Fruit fly (Drosophila melanogaster): ENCODE measurements around the gene drd.

Gene drd

dm6 chrX:15137241-15137640, 11.7 kb downstream of the drd start:
- TF ChIP-seq Pdp1 (GFP tag; optimal IDR thresholded peaks at IDR 0.05) (peak in 1 of 2 experiments; percentile 9), stwl (tag; optimal IDR thresholded peaks at IDR 0.05) (peak; percentile 2), Ets97D (GFP tag; optimal IDR thresholded peaks at IDR 0.05) (peak; percentile 15), Med (GFP tag) (peak; percentile 36), grau (tag; optimal IDR thresholded peaks at IDR 0.05) (no peak), CG1647 (GFP tag; optimal IDR thresholded peaks at IDR 0.05) (no peak), CG42726 (GFP tag; IDR thresholded peaks at IDR 0.05; ENCODE audit: partially characterized antibody) (peak; percentile 23; the same call in 1 of the 2 replicates), Hand (GFP tag; optimal IDR thresholded peaks at IDR 0.05) (no peak), Adf1 (GFP tag; IDR thresholded peaks at IDR 0.05) (no peak), Bgb (GFP tag; IDR thresholded peaks at IDR 0.05; ENCODE audit: partially characterized antibody) (peak; percentile 78), CG3065 (GFP tag; optimal IDR thresholded peaks at IDR 0.05) (no peak), CG6654 (GFP tag; optimal IDR thresholded peaks at IDR 0.05) (peak; percentile 99), cad (GFP tag; optimal IDR thresholded peaks at IDR 0.05) (peak; percentile 42), bbx (GFP tag; IDR thresholded peaks at IDR 0.05; ENCODE audit: partially characterized antibody) (peak; percentile 61), lilli (GFP tag; optimal IDR thresholded peaks at IDR 0.05) (peak; percentile 3), sens (GFP tag) (peak; percentile 23), lmd (GFP tag; IDR thresholded peaks at IDR 0.05) (no peak), gro (GFP tag; optimal IDR thresholded peaks at IDR 0.05) (peak; percentile 3), amos (GFP tag; IDR thresholded peaks at IDR 0.05; ENCODE audit: partially characterized antibody) (peak; percentile 42; the same call in 1 of the 2 replicates), CG17912 (GFP tag; optimal IDR thresholded peaks at IDR 0.05) (no peak), CG17359 (tag; optimal IDR thresholded peaks at IDR 0.05) (peak; percentile 53)

- TF ChIP-seq CG16863 (GFP tag; optimal IDR thresholded peaks at IDR 0.05) (peak; percentile 50), CG14014 (GFP tag; IDR thresholded peaks at IDR 0.05) (peak; percentile 60; the same call in 1 of the 2 replicates), stc (GFP tag; IDR thresholded peaks at IDR 0.05) (0 out of 2 replicates have a peak, but pooled peaks have one; percentile 54), mirr (GFP tag; optimal IDR thresholded peaks at IDR 0.05) (peak; percentile 56), h (optimal IDR thresholded peaks at IDR 0.05) (no peak), ci (GFP tag; IDR thresholded peaks at IDR 0.05) (peak; percentile 92), CTCF (GFP tag; optimal IDR thresholded peaks at IDR 0.05) (peak; percentile 95), Fer1 (GFP tag; optimal IDR thresholded peaks at IDR 0.05) (peak; percentile 48), Dip2 (GFP tag; IDR thresholded peaks at IDR 0.05) (no peak), Mes4 (GFP tag; optimal IDR thresholded peaks at IDR 0.05) (peak; percentile 90), dysf (GFP tag; IDR thresholded peaks at IDR 0.05) (peak; percentile 70; the same call in 2 of the 3 replicates), NC2α (GFP tag; optimal IDR thresholded peaks at IDR 0.05) (peak; percentile 29), Ets97D (GFP tag; optimal IDR thresholded peaks at IDR 0.05) (peak; percentile 99), CG2202 (tag; optimal IDR thresholded peaks at IDR 0.05) (peak; percentile 56), caup (GFP tag; optimal IDR thresholded peaks at IDR 0.05; ENCODE audit: severe bottlenecking) (peak; percentile 79), CG18619 (GFP tag; optimal IDR thresholded peaks at IDR 0.05) (peak; percentile 66), CkIIα-i1 (GFP tag; IDR thresholded peaks at IDR 0.05) (no peak), gt (GFP tag; IDR thresholded peaks at IDR 0.05) (no peak), her (GFP tag; optimal IDR thresholded peaks at IDR 0.05) (peak; percentile 67), jigr1 (GFP tag; IDR thresholded peaks at IDR 0.05) (no peak), GATAe (GFP tag; conservative IDR thresholded peaks at IDR 0.05) (no peak), sna (GFP tag; IDR thresholded peaks at IDR 0.05; ENCODE audit: partially characterized antibody) (peak; percentile 51), PHDP (tag; optimal IDR thresholded peaks at IDR 0.05) (peak; percentile 59), danr (GFP tag; IDR thresholded peaks at IDR 0.05) (no peak), Atf-2 (GFP tag; optimal IDR thresholded peaks at IDR 0.05) (peak; percentile 22), repo (GFP tag; optimal IDR thresholded peaks at IDR 0.05) (peak; percentile 36), CG5953 (GFP tag; IDR thresholded peaks at IDR 0.05) (no peak), CG4404 (GFP tag; IDR thresholded peaks at IDR 0.05) (no peak), az2 (GFP tag; optimal IDR thresholded peaks at IDR 0.05) (peak; percentile 52), ro (GFP tag; IDR thresholded peaks at IDR 0.05) (no peak)
Observed at dm6 chrX:15138994-15139863, 13.7 kb downstream of the drd start, which contains the start of gene RpL37-1. TSS of gene RpL37-1 (minus strand) at chrX:15139367.
